Worm (Caenorhabditis elegans) whole organism, L4/young adult: Measurements from ENCODE around the gene cyp-13A6.

ENCODE experiments used
- W03F9.2 ChIP-seq: fragments of 150-350 bp; optimal IDR thresholded peaks from 2 replicates; lab custom pipeline; 2014; ENCODE audit warnings: missing biosample characterization, missing genetic modification characterization
- dao-5 ChIP-seq: sonication (generic microtip); optimal IDR thresholded peaks from 2 replicates; lab custom pipeline; 2016; ENCODE audit warnings: missing genotype, missing genetic modification characterization, moderate library complexity, missing compliant biosample characterization
- him-1 ChIP-seq: sonication (generic microtip); optimal IDR thresholded peaks from 2 replicates; lab custom pipeline; 2016; ENCODE audit warnings: missing genotype, missing genetic modification reagents, missing genetic modification characterization, missing compliant biosample characterization

ce11 chrII:9838260-9838935 lies 35.8 kb upstream of the cyp-13A6 start, which contains the start of gene arrd-4:
- TF ChIP-seq him-1 (no peak), W03F9.2 (tag; lab: Kevin White, UChicago) (no peak), dao-5 (tag; lab: Kevin White, UChicago) (no peak)
